Fruit fly (Drosophila melanogaster): ENCODE results near the gene Alms1a.

DNA sequence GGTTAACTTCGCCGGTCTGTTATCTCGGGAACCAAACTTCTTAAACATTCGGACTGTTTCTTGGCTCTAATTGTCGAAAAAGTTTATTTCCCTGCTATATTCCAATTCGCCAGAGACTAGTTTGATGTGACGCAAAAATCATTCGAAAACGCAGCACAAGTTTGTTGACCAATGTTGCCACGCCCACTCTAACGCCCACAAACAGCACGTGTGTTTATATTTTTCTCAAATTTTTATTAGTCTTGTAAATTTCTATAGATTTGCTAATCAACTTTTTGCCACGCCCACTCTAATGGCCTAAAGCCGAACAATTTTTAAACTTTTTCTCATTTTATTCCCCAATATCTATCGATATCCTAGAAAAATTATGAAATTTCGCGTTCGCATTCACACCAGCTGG, 5.0 kb downstream of the Alms1a start, which contains the start of gene Alms1b:
- TF ChIP-seq woc (GFP tag; optimal IDR thresholded peaks at IDR 0.05) (no peak), dmrt93B (GFP tag; optimal IDR thresholded peaks at IDR 0.05) (no peak), psq (GFP tag; optimal IDR thresholded peaks at IDR 0.05) (no peak), Dfd (GFP tag; optimal IDR thresholded peaks at IDR 0.05) (no peak), dsf (GFP tag; optimal IDR thresholded peaks at IDR 0.05; ENCODE audit: borderline replicate concordance) (no peak), tai (GFP tag; optimal IDR thresholded peaks at IDR 0.05) (no peak), sage (GFP tag; optimal IDR thresholded peaks at IDR 0.05) (no peak), Abd-B (GFP tag; optimal IDR thresholded peaks at IDR 0.05) (no peak), br (GFP tag; optimal IDR thresholded peaks at IDR 0.05) (no peak)
